Worm (Caenorhabditis elegans) whole organism, L4/young adult: Measurements from ENCODE around the gene H20J04.6.

Experiments used
- dao-5 ChIP-seq: sonication (generic microtip); optimal IDR thresholded peaks from 2 replicates; lab custom pipeline; 2016; ENCODE audit warnings: missing genotype, missing genetic modification characterization, moderate library complexity, missing compliant biosample characterization
- him-1 ChIP-seq: sonication (generic microtip); optimal IDR thresholded peaks from 2 replicates; lab custom pipeline; 2016; ENCODE audit warnings: missing genotype, missing genetic modification reagents, missing genetic modification characterization, missing compliant biosample characterization

DNA sequence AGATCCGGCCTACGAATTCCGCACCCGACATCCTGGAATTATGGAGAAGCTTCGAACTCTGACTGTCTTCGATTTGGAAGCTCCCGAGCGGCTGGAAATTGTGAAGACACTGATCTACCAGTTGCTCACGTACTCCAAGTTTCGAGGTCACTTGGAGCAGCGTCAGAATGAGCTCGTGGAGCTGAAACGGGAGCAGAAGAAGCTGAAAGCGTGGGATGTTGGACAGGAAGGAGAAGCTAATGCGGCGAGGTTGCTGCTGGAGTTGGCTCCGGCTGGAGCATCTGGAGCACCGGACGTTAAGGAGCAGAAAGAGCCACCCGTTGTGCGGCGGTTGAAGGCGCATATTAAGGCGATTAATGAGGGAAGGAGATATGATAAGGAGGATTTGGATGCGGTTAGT is 21.3 kb downstream of the H20J04.6 start:
- no peak for TF ChIP-seq dao-5 (tag; lab: Kevin White, UChicago)
- no peak for TF ChIP-seq him-1 (tag; lab: Kevin White, UChicago)
